Fruit fly (Drosophila melanogaster): ENCODE results near the gene MED22.
A peak's percentile ranks its signal among the peaks of the same experiment; 100 is the strongest.

- TF ChIP-seq CG7101 (tag; optimal IDR thresholded peaks at IDR 0.05) (no peak), toe (GFP tag; optimal IDR thresholded peaks at IDR 0.05) (no peak), CG12768 (GFP tag; optimal IDR thresholded peaks at IDR 0.05) (peak; percentile 0), Mnt (GFP tag; optimal IDR thresholded peaks at IDR 0.05) (no peak), Clk (GFP tag; optimal IDR thresholded peaks at IDR 0.05) (no peak), CG1620 (GFP tag; optimal IDR thresholded peaks at IDR 0.05) (no peak)
These were observed 19.0 kb upstream of the MED22 start for dm6 chrX:908763-909497.
